Worm (Caenorhabditis elegans) whole organism, L2 larva: ENCODE results near the gene smrd-1.

Experiments used
- crh-2 ChIP-seq: sonication (generic microtip); optimal IDR thresholded peaks from 2 replicates; lab custom pipeline; 2017; ENCODE audit warnings: missing biosample characterization, missing genetic modification characterization
- lin-39 ChIP-seq: fragments of 150-350 bp; optimal IDR thresholded peaks from 2 replicates; lab custom pipeline; 2014; ENCODE audit warnings: missing biosample characterization, missing genetic modification reagents, missing genetic modification characterization
- nhr-10 ChIP-seq: sonication (generic microtip); optimal IDR thresholded peaks from 2 replicates; lab custom pipeline; 2017; ENCODE audit warnings: missing biosample characterization, missing genetic modification characterization
- nhr-12 ChIP-seq: fragments of 150-350 bp; optimal IDR thresholded peaks from 2 replicates; lab custom pipeline; 2014; ENCODE audit warnings: missing biosample characterization, missing genetic modification characterization
- nhr-237 ChIP-seq: fragments of 150-350 bp; optimal IDR thresholded peaks from 2 replicates; lab custom pipeline; 2014; ENCODE audit warnings: missing biosample characterization, missing genetic modification characterization

- TF ChIP-seq nhr-10 (tag; lab: Kevin White, UChicago) (no peak), nhr-237 (tag; lab: Kevin White, UChicago) (no peak), lin-39 (tag; lab: Kevin White, UChicago) (no peak), nhr-12 (tag; lab: Kevin White, UChicago) (no peak), crh-2 (tag; lab: Kevin White, UChicago) (no peak)
These were observed 30.9 kb downstream of the smrd-1 start, which contains the start of the genes M03C11.3 and chl-1 for ce11 chrIII:10404918-10405317.
